Fruit fly (Drosophila melanogaster): ENCODE results near the gene ctrip.
A peak's percentile ranks its signal among the peaks of the same experiment; 100 is the strongest.

Gene ctrip

dm6 chr3R:4835315-4835714, 23.4 kb upstream of the ctrip start (continued):
- no peak for TF ChIP-seq CG6254 (GFP tag; optimal IDR thresholded peaks at IDR 0.05)
- TF ChIP-seq inv (GFP tag; IDR thresholded peaks at IDR 0.05; ENCODE audit: partially characterized antibody) = no peak
- peak; percentile 54 for TF ChIP-seq phol (tag; optimal IDR thresholded peaks at IDR 0.05)
- peak; percentile 99 for TF ChIP-seq CG10321 (GFP tag; IDR thresholded peaks at IDR 0.05)
- no peak for TF ChIP-seq PHDP (tag; optimal IDR thresholded peaks at IDR 0.05)
- no peak for TF ChIP-seq Atf6 (GFP tag; IDR thresholded peaks at IDR 0.05)
- peak; percentile 90 for TF ChIP-seq D (optimal IDR thresholded peaks at IDR 0.05)
- no peak for TF ChIP-seq D (GFP tag; optimal IDR thresholded peaks at IDR 0.05)
- TF ChIP-seq CG13123 (GFP tag; optimal IDR thresholded peaks at IDR 0.05) = no peak
- no peak for TF ChIP-seq CG7372 (GFP tag; IDR thresholded peaks at IDR 0.05)
- TF ChIP-seq CG7963 (GFP tag; IDR thresholded peaks at IDR 0.05; ENCODE audit: partially characterized antibody) = no peak
- no peak for TF ChIP-seq B-H1 (GFP tag; IDR thresholded peaks at IDR 0.05)
- TF ChIP-seq vvl (GFP tag; IDR thresholded peaks at IDR 0.05) = no peak
- TF ChIP-seq Hr3 (GFP tag; optimal IDR thresholded peaks at IDR 0.05) = no peak
- TF ChIP-seq CG5245 (GFP tag; optimal IDR thresholded peaks at IDR 0.05) = no peak
- TF ChIP-seq fd96Cb (tag; optimal IDR thresholded peaks at IDR 0.05) = no peak
- no peak for TF ChIP-seq CG6689 (GFP tag; IDR thresholded peaks at IDR 0.05)
- no peak for TF ChIP-seq ara (GFP tag; IDR thresholded peaks at IDR 0.05)
- TF ChIP-seq crol (GFP tag; IDR thresholded peaks at IDR 0.05) = peak; percentile 51
- no peak for TF ChIP-seq CG9932 (GFP tag; IDR thresholded peaks at IDR 0.05)
- no peak for TF ChIP-seq CG9797 (GFP tag; optimal IDR thresholded peaks at IDR 0.05)
- TF ChIP-seq btn (GFP tag; optimal IDR thresholded peaks at IDR 0.05) = no peak
- peak; percentile 55 for TF ChIP-seq CG15601 (tag; optimal IDR thresholded peaks at IDR 0.05)
- no peak for TF ChIP-seq lola (GFP tag; optimal IDR thresholded peaks at IDR 0.05)
- TF ChIP-seq CG16813 (GFP tag; IDR thresholded peaks at IDR 0.05; ENCODE audit: partially characterized antibody) = peak; percentile 35; the same call in 1 of the 3 replicates
- no peak for TF ChIP-seq dimm (GFP tag; IDR thresholded peaks at IDR 0.05)
- no peak for TF ChIP-seq CG11247 (GFP tag; IDR thresholded peaks at IDR 0.05)
- peak in 1 of 2 experiments; percentile 28 for TF ChIP-seq insv (GFP tag; optimal IDR thresholded peaks at IDR 0.05)
- TF ChIP-seq ato (GFP tag; IDR thresholded peaks at IDR 0.05; ENCODE audit: partially characterized antibody) = peak; percentile 51; the same call in 1 of the 2 replicates
- no peak for TF ChIP-seq CG4854 (GFP tag; optimal IDR thresholded peaks at IDR 0.05)
- TF ChIP-seq unpg (GFP tag; optimal IDR thresholded peaks at IDR 0.05) = no peak
- no peak for TF ChIP-seq prd (optimal IDR thresholded peaks at IDR 0.05)
- 0 out of 3 replicates have a peak, but pooled peaks have one; percentile 13 for TF ChIP-seq prd (GFP tag; IDR thresholded peaks at IDR 0.05)
- no peak for TF ChIP-seq Kr (GFP tag; optimal IDR thresholded peaks at IDR 0.05)
- no peak for TF ChIP-seq CG13624 (GFP tag; optimal IDR thresholded peaks at IDR 0.05)
- peak; percentile 87; the same call in 2 of the 4 replicates for TF ChIP-seq chinmo (GFP tag; IDR thresholded peaks at IDR 0.05; ENCODE audit: partially characterized antibody)
- TF ChIP-seq chm (GFP tag; IDR thresholded peaks at IDR 0.05) = 0 out of 2 replicates have a peak, but pooled peaks have one; percentile 48
- no peak for TF ChIP-seq CG5953 (GFP tag; IDR thresholded peaks at IDR 0.05)
- TF ChIP-seq stwl (tag; optimal IDR thresholded peaks at IDR 0.05) = no peak
- no peak for TF ChIP-seq CG7745 (tag; optimal IDR thresholded peaks at IDR 0.05)
- peak; percentile 37 to 66 for TF ChIP-seq tll (GFP tag; optimal IDR thresholded peaks at IDR 0.05)
- TF ChIP-seq Jarid2 (GFP tag; optimal IDR thresholded peaks at IDR 0.05) = peak; percentile 89
- no peak for TF ChIP-seq ranshi (GFP tag; IDR thresholded peaks at IDR 0.05)
- TF ChIP-seq CG4707 (GFP tag; optimal IDR thresholded peaks at IDR 0.05) = no peak
- TF ChIP-seq CG12299 (tag; optimal IDR thresholded peaks at IDR 0.05) = no peak
- no peak for TF ChIP-seq hb (GFP tag; IDR thresholded peaks at IDR 0.05; ENCODE audit: partially characterized antibody)
- TF ChIP-seq nerfin-1 (tag; optimal IDR thresholded peaks at IDR 0.05) = peak; percentile 34
- TF ChIP-seq tx (GFP tag; optimal IDR thresholded peaks at IDR 0.05) = no peak
- no peak for TF ChIP-seq CG4617 (GFP tag; optimal IDR thresholded peaks at IDR 0.05; ENCODE audit: borderline replicate concordance)
- TF ChIP-seq exex (tag; optimal IDR thresholded peaks at IDR 0.05) = no peak
